Worm (Caenorhabditis elegans): ENCODE data around the gene ztf-9.

Gene ztf-9

DNA sequence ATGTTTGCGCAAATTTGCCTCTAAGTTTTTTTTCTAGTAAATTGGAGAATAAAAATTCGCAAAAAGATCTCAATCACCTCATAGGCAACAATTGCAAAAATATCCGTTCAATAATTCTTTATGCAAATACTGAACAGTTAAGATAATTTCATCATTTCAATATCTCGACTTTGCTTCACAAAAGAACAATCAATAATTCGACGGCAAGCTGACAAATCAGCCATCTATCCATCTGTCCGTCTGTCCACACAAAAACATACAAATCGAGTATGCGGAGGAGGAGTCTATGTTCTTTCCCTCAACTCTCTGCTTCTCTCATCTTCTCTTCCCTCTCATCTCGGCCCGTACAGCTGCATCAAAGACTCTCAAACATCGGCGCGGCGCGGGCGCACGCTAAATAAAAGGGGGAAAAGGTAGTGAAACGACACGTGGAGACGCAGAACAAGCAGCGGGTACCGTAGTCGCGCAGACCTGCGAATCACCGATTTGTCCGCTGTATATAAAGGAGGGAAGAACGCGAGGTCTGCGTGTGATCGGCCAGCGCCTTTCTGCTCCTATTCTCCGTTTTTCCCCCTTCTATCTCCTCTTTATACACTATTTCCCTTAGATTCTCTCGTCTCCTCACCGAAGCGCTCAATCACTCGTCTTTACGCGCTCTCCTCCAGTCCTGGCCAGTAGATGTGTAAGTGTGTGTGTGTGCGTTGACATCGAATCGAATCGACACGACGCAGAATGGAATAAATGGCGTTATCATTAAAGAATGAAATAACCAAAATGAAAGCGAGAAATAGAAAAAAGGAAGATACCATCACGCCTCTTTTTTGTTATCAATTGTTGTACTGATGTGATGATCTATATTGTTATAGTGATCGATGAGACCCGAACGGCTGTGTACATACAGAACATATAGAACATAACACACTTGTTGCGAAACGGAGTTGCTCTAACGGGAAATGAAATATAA, 39.1 kb upstream of the ztf-9 start (continued):
- TF ChIP-seq mef-2 (tag; optimal IDR thresholded peaks at IDR 0.05) (peak; percentile 82), nhr-12 (tag; optimal IDR thresholded peaks at IDR 0.05) (peak; percentile 11), fkh-8 (tag; optimal IDR thresholded peaks at IDR 0.05) (peak; percentile 99), lin-39 (tag; optimal IDR thresholded peaks at IDR 0.05) (peak; percentile 24), hpl-2 (GFP tag; optimal IDR thresholded peaks at IDR 0.05) (peak; percentile 83)

DNA sequence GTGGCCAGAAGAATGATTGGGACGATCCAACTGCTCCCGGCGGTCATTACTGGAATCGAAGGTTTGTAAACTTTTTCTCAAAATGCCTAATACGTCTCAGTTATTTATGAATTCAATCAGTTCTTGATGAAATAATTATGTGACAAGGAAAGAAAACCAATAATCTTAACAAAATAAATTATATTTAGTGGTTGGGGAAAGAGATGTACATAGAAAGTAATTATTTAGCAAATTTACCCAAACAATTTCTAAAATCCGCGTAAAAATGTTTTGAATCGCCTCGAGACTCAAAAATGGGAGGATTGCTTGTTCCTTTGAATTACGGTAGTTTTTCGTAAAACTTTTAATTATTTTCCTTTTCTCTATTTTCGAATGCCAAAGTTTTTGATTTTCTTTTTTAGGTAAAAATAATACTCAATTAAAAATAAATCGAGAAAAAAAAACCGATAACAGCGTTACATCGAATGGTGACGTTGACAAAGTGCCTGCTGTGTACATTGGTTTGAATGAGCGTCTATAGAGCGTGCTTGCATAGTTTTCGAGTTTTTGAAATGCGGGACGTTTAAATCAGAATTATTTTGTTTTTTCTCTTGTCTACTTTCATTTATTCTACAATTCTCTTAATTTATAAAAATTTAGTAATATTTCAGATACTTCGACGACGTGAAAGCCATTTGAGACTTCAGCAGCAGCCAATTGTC, 37.7 kb upstream of the ztf-9 start, which contains the start of the genes aagr-3 and drap-1:
Gene aagr-3 (minus strand): TSS at position 51 of the 701 bp plus-strand sequence.
Gene drap-1 (plus strand): TSS at position 645 of the 701 bp plus-strand sequence.
- no peak for TF ChIP-seq zip-4 (GFP tag; optimal IDR thresholded peaks at IDR 0.05)
- no peak for TF ChIP-seq unc-30 (tag; optimal IDR thresholded peaks at IDR 0.05)
- no peak for TF ChIP-seq pag-3 (tag; optimal IDR thresholded peaks at IDR 0.05; ENCODE audit: borderline replicate concordance, insufficient read depth)
- TF ChIP-seq lin-35 (GFP tag; optimal IDR thresholded peaks at IDR 0.05): peak; percentile 79 to 89
- peak; percentile 12 for TF ChIP-seq ztf-4 (tag; optimal IDR thresholded peaks at IDR 0.05)
- no peak for TF ChIP-seq alr-1 (tag; optimal IDR thresholded peaks at IDR 0.05; ENCODE audit: borderline replicate concordance)
- no peak for TF ChIP-seq nhr-237 (tag; optimal IDR thresholded peaks at IDR 0.05)
- TF ChIP-seq egl-27 (tag; optimal IDR thresholded peaks at IDR 0.05): no peak
- no peak for TF ChIP-seq ces-1 (GFP tag; optimal IDR thresholded peaks at IDR 0.05)
- peak in 1 of 6 experiments; percentile 65 for TF ChIP-seq elt-3 (tag; optimal IDR thresholded peaks at IDR 0.05)
- peak; percentile 54 for TF ChIP-seq mep-1 (tag; optimal IDR thresholded peaks at IDR 0.05)
- TF ChIP-seq F16B12.6 (tag; optimal IDR thresholded peaks at IDR 0.05): no peak
- peak; percentile 39 for TF ChIP-seq lin-13 (GFP tag; optimal IDR thresholded peaks at IDR 0.05)
- TF ChIP-seq Y116A8C.19 (tag; optimal IDR thresholded peaks at IDR 0.05; ENCODE audit: borderline replicate concordance): no peak
- no peak for TF ChIP-seq nhr-12 (tag; optimal IDR thresholded peaks at IDR 0.05)
- peak; percentile 67 for TF ChIP-seq blmp-1 (tag; optimal IDR thresholded peaks at IDR 0.05)
- TF ChIP-seq unc-86 (tag; optimal IDR thresholded peaks at IDR 0.05): no peak
- TF ChIP-seq pqm-1 (tag; optimal IDR thresholded peaks at IDR 0.05): no peak
- peak; percentile 36 for TF ChIP-seq fos-1 (tag; optimal IDR thresholded peaks at IDR 0.05)
- TF ChIP-seq pax-3 (tag; optimal IDR thresholded peaks at IDR 0.05): no peak
- no peak for TF ChIP-seq C34B4.2 (tag; optimal IDR thresholded peaks at IDR 0.05)
- no peak for TF ChIP-seq ceh-88 (GFP tag; IDR thresholded peaks at IDR 0.05)
- TF ChIP-seq zag-1 (tag; optimal IDR thresholded peaks at IDR 0.05): no peak
- TF ChIP-seq dsc-1 (tag; optimal IDR thresholded peaks at IDR 0.05): no peak
- no peak for TF ChIP-seq nhr-76 (tag; optimal IDR thresholded peaks at IDR 0.05)
- TF ChIP-seq nhr-90 (tag; optimal IDR thresholded peaks at IDR 0.05; ENCODE audit: poor library complexity): peak; percentile 50
- no peak for TF ChIP-seq aly-2 (tag; optimal IDR thresholded peaks at IDR 0.05)
- peak; percentile 37 for TF ChIP-seq ama-1 (optimal IDR thresholded peaks at IDR 0.05)
- no peak for TF ChIP-seq ceh-63 (GFP tag; optimal IDR thresholded peaks at IDR 0.05)
- TF ChIP-seq lin-14 (GFP tag; optimal IDR thresholded peaks at IDR 0.05): peak; percentile 58
- TF ChIP-seq nhr-19 (GFP tag; conservative IDR thresholded peaks at IDR 0.05): peak; percentile 40
- no peak for TF ChIP-seq ztf-11 (tag; optimal IDR thresholded peaks at IDR 0.05)
- TF ChIP-seq ets-5 (GFP tag; IDR thresholded peaks at IDR 0.05): no peak
- no peak for TF ChIP-seq hlh-4 (tag; optimal IDR thresholded peaks at IDR 0.05)
- no peak for TF ChIP-seq isw-1 (GFP tag; IDR thresholded peaks at IDR 0.05)
- TF ChIP-seq irx-1 (tag; optimal IDR thresholded peaks at IDR 0.05): no peak
- peak; percentile 19 for TF ChIP-seq nhr-77 (tag; optimal IDR thresholded peaks at IDR 0.05)
- TF ChIP-seq fkh-10 (GFP tag; optimal IDR thresholded peaks at IDR 0.05): no peak
- no peak for TF ChIP-seq nhr-84 (tag; optimal IDR thresholded peaks at IDR 0.05)
- TF ChIP-seq skn-1 (tag; optimal IDR thresholded peaks at IDR 0.05): peak; percentile 12
- TF ChIP-seq swsn-7 (tag; optimal IDR thresholded peaks at IDR 0.05): peak; percentile 36
- TF ChIP-seq sox-4 (tag; optimal IDR thresholded peaks at IDR 0.05): no peak
- TF ChIP-seq unc-62 (GFP tag; optimal IDR thresholded peaks at IDR 0.05): no peak
- TF ChIP-seq sptf-1 (tag; optimal IDR thresholded peaks at IDR 0.05): no peak
- TF ChIP-seq ceh-90 (tag; optimal IDR thresholded peaks at IDR 0.05): no peak

Data from whole organism, L1 larva.